Worm (Caenorhabditis elegans): ENCODE measurements around the gene grl-29.

The grl-29 gene

ce11 chrV:3580385-3580784 lies 25.3 kb upstream of the grl-29 start:
- TF ChIP-seq xnd-1 (tag; optimal IDR thresholded peaks at IDR 0.05) (no peak), hlh-12 (tag; optimal IDR thresholded peaks at IDR 0.05) (no peak), F33H1.4 (GFP tag; IDR thresholded peaks at IDR 0.05) (no peak), B0261.1 (tag; optimal IDR thresholded peaks at IDR 0.05) (no peak), zfh-2 (GFP tag; conservative IDR thresholded peaks at IDR 0.05) (no peak), F57C9.4 (tag; optimal IDR thresholded peaks at IDR 0.05) (no peak), K12H6.12 (tag; optimal IDR thresholded peaks at IDR 0.05) (no peak), Y56A3A.18 (GFP tag; IDR thresholded peaks at IDR 0.05) (peak; percentile 23; the same call in 1 of the 2 replicates), dpl-1 (GFP tag; optimal IDR thresholded peaks at IDR 0.05) (no peak), sdz-38 (tag; optimal IDR thresholded peaks at IDR 0.05) (no peak), madf-3 (GFP tag; IDR thresholded peaks at IDR 0.05) (0 out of 2 replicates have a peak, but pooled peaks have one; percentile 9)

- TF ChIP-seq dpff-1 (tag; optimal IDR thresholded peaks at IDR 0.05) (no peak), lin-54 (GFP tag; optimal IDR thresholded peaks at IDR 0.05) (peak; percentile 11), ama-1 (optimal IDR thresholded peaks at IDR 0.05) (peak; percentile 49), ama-1 (GFP tag; optimal IDR thresholded peaks at IDR 0.05) (no peak), nhr-80 (tag; optimal IDR thresholded peaks at IDR 0.05) (peak; percentile 58), atf-7 (tag; optimal IDR thresholded peaks at IDR 0.05) (peak; percentile 12), tbp1 (GFP tag; optimal IDR thresholded peaks at IDR 0.05) (no peak), snpc-4 (GFP tag; optimal IDR thresholded peaks at IDR 0.05) (no peak), snpc-4 (tag; optimal IDR thresholded peaks at IDR 0.05) (peak in 1 of 4 experiments; percentile 5), rcor-1 (GFP tag; IDR thresholded peaks at IDR 0.05) (peak; percentile 24; the same call in 1 of the 2 replicates), attf-5 (GFP tag; optimal IDR thresholded peaks at IDR 0.05) (peak; percentile 70), somi-1 (GFP tag; optimal IDR thresholded peaks at IDR 0.05) (peak; percentile 31), madf-6 (GFP tag; IDR thresholded peaks at IDR 0.05) (no peak; the same call in 1 of the 2 replicates), hmg-1.2 (GFP tag; IDR thresholded peaks at IDR 0.05) (peak; percentile 51), cebp-1 (GFP tag; IDR thresholded peaks at IDR 0.05) (no peak), cebp-1 (tag; optimal IDR thresholded peaks at IDR 0.05) (peak; percentile 45)
These were observed 24.8 kb upstream of the grl-29 start for ce11 chrV:3579795-3580194.

- peak; percentile 50; the same call in 1 of the 2 replicates for TF ChIP-seq zfh-2 (GFP tag; conservative IDR thresholded peaks at IDR 0.05)
- TF ChIP-seq unc-130 (GFP tag; optimal IDR thresholded peaks at IDR 0.05): no peak
- no peak for TF ChIP-seq T26A5.8 (tag; optimal IDR thresholded peaks at IDR 0.05)
- TF ChIP-seq ceh-40 (GFP tag; IDR thresholded peaks at IDR 0.05): no peak
- TF ChIP-seq lin-26 (GFP tag; IDR thresholded peaks at IDR 0.05): 0 out of 2 replicates have a peak, but pooled peaks have one; percentile 12
- no peak for TF ChIP-seq lir-1 (GFP tag; conservative IDR thresholded peaks at IDR 0.05)
These were observed 24.2 kb upstream of the grl-29 start for ce11 chrV:3579248-3579647.

- TF ChIP-seq T26A5.8 (tag; optimal IDR thresholded peaks at IDR 0.05) (no peak), mel-28 (tag; optimal IDR thresholded peaks at IDR 0.05; ENCODE audit: borderline replicate concordance) (no peak), tlf-1 (GFP tag; optimal IDR thresholded peaks at IDR 0.05) (peak; percentile 94), madf-8 (GFP tag; conservative IDR thresholded peaks at IDR 0.05) (peak; percentile 97), mxl-1 (tag; optimal IDR thresholded peaks at IDR 0.05) (no peak), F39B2.1 (GFP tag; IDR thresholded peaks at IDR 0.05) (no peak), attf-6 (GFP tag; IDR thresholded peaks at IDR 0.05) (peak; percentile 81), C06A6.2 (GFP tag; conservative IDR thresholded peaks at IDR 0.05) (no peak), egl-44 (GFP tag; IDR thresholded peaks at IDR 0.05) (no peak), F22D6.2 (tag; optimal IDR thresholded peaks at IDR 0.05) (no peak), somi-1 (GFP tag; optimal IDR thresholded peaks at IDR 0.05) (no peak), ZK185.1 (tag; optimal IDR thresholded peaks at IDR 0.05; ENCODE audit: poor library complexity, severe bottlenecking) (no peak), pha-4 (tag; optimal IDR thresholded peaks at IDR 0.05) (no peak), zfh-2 (GFP tag; conservative IDR thresholded peaks at IDR 0.05) (no peak), sptf-2 (GFP tag; optimal IDR thresholded peaks at IDR 0.05) (no peak), F37B4.10 (GFP tag; IDR thresholded peaks at IDR 0.05) (no peak), lsy-27 (tag; optimal IDR thresholded peaks at IDR 0.05; ENCODE audit: borderline replicate concordance, insufficient read depth) (no peak), rec-8 (tag; optimal IDR thresholded peaks at IDR 0.05) (no peak)
These were observed 23.8 kb upstream of the grl-29 start, which contains the start of gene pygl-1 for ce11 chrV:3578813-3579212. pygl-1 (plus strand) TSS chrV:3579023.

All from whole organism, young adult.